Worm (Caenorhabditis elegans): ENCODE measurements around the gene Y110A2AL.6.

DNA sequence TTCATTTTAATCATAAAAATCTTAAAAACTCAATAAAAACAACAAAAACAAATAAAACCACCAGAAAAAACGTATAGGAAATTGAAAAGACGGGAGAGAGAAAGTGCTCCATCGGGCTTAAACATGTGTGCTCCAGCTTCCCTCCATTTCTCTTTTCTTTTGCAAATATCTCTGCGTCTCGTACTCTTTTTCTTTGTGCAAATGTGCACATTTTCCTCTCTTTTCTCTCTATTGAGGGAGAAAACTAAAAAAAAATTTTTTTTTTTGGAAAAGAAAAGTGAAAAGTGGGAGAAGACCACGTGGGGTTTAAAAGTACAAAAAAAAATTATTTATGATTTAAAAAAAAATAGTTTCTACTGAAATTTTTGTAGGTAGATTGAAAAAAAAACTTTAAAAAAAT lies 37.2 kb downstream of the Y110A2AL.6 start:
- TF ChIP-seq spr-1 (tag; optimal IDR thresholded peaks at IDR 0.05) (no peak), unc-130 (GFP tag; optimal IDR thresholded peaks at IDR 0.05) (no peak), fkh-10 (GFP tag; optimal IDR thresholded peaks at IDR 0.05) (peak; percentile 1), ama-1 (optimal IDR thresholded peaks at IDR 0.05) (no peak), nhr-11 (tag; optimal IDR thresholded peaks at IDR 0.05) (no peak)
